Fruit fly (Drosophila melanogaster): ENCODE results near the gene mRF1.

Gene mRF1

dm6 chr2L:13203437-13204137, 16.2 kb upstream of the mRF1 start, which contains the start of gene Pect (continued):
- no peak for TF ChIP-seq rgr (GFP tag; optimal IDR thresholded peaks at IDR 0.05)
- TF ChIP-seq Vsx2 (GFP tag; optimal IDR thresholded peaks at IDR 0.05; ENCODE audit: partially characterized antibody), result no peak
- TF ChIP-seq br (GFP tag; optimal IDR thresholded peaks at IDR 0.05), result no peak
- no peak for TF ChIP-seq Jra (GFP tag; optimal IDR thresholded peaks at IDR 0.05)
- no peak for TF ChIP-seq woc (GFP tag; optimal IDR thresholded peaks at IDR 0.05)
- no peak for TF ChIP-seq Rel (GFP tag; optimal IDR thresholded peaks at IDR 0.05)
- peak; percentile 53 for TF ChIP-seq Rel (tag; optimal IDR thresholded peaks at IDR 0.05)
- TF ChIP-seq Dif (GFP tag; optimal IDR thresholded peaks at IDR 0.05; ENCODE audit: partially characterized antibody), result peak; percentile 51
- no peak for TF ChIP-seq N (GFP tag; optimal IDR thresholded peaks at IDR 0.05)
- TF ChIP-seq sage (GFP tag; optimal IDR thresholded peaks at IDR 0.05), result no peak
- TF ChIP-seq brk (GFP tag; optimal IDR thresholded peaks at IDR 0.05), result no peak

- TF ChIP-seq N (GFP tag; optimal IDR thresholded peaks at IDR 0.05) (no peak), h (GFP tag; optimal IDR thresholded peaks at IDR 0.05) (no peak), CrebA (GFP tag; optimal IDR thresholded peaks at IDR 0.05; ENCODE audit: borderline replicate concordance) (no peak), CG32264 (GFP tag; optimal IDR thresholded peaks at IDR 0.05) (no peak), dsf (GFP tag; optimal IDR thresholded peaks at IDR 0.05; ENCODE audit: borderline replicate concordance) (no peak), dl (GFP tag; optimal IDR thresholded peaks at IDR 0.05; ENCODE audit: insufficient read depth in 1 of 2, partially characterized antibody in 2 of 2) (no peak), fru (GFP tag; optimal IDR thresholded peaks at IDR 0.05) (no peak), Jra (GFP tag; optimal IDR thresholded peaks at IDR 0.05) (no peak), GATAd (GFP tag; optimal IDR thresholded peaks at IDR 0.05) (no peak), dmrt93B (GFP tag; optimal IDR thresholded peaks at IDR 0.05) (no peak), woc (GFP tag; optimal IDR thresholded peaks at IDR 0.05) (no peak), lola (GFP tag; optimal IDR thresholded peaks at IDR 0.05) (no peak)
Observed at dm6 chr2L:13204151-13204550, 15.6 kb upstream of the mRF1 start.

- TF ChIP-seq br (GFP tag; optimal IDR thresholded peaks at IDR 0.05), result peak; percentile 52
- TF ChIP-seq OdsH (GFP tag; optimal IDR thresholded peaks at IDR 0.05), result peak; percentile 21
- TF ChIP-seq HLH106 (tag; optimal IDR thresholded peaks at IDR 0.05), result peak; percentile 22
- no peak for TF ChIP-seq Mio (GFP tag; optimal IDR thresholded peaks at IDR 0.05)
- TF ChIP-seq Rel (GFP tag; optimal IDR thresholded peaks at IDR 0.05), result no peak
- peak; percentile 9 for TF ChIP-seq Rel (tag; optimal IDR thresholded peaks at IDR 0.05)
- no peak for TF ChIP-seq Myc (optimal IDR thresholded peaks at IDR 0.05)
- TF ChIP-seq Vsx2 (GFP tag; optimal IDR thresholded peaks at IDR 0.05; ENCODE audit: partially characterized antibody), result no peak
- no peak for TF ChIP-seq pan (optimal IDR thresholded peaks at IDR 0.05)
- TF ChIP-seq foxo (GFP tag; optimal IDR thresholded peaks at IDR 0.05), result peak in 1 of 2 experiments; percentile 4
- TF ChIP-seq rgr (GFP tag; optimal IDR thresholded peaks at IDR 0.05), result peak; percentile 21
- TF ChIP-seq Sp1 (GFP tag; optimal IDR thresholded peaks at IDR 0.05), result peak; percentile 15
- peak; percentile 70 for TF ChIP-seq h (GFP tag; optimal IDR thresholded peaks at IDR 0.05)
- peak; percentile 58 for TF ChIP-seq Hr83 (GFP tag; optimal IDR thresholded peaks at IDR 0.05; ENCODE audit: poor library complexity, severe bottlenecking)
- TF ChIP-seq fru (GFP tag; optimal IDR thresholded peaks at IDR 0.05), result peak; percentile 21
Observed at dm6 chr2L:13205256-13205655, 14.5 kb upstream of the mRF1 start.

- TF ChIP-seq jim (GFP tag; optimal IDR thresholded peaks at IDR 0.05) (no peak), OdsH (GFP tag; optimal IDR thresholded peaks at IDR 0.05) (peak; percentile 13), rgr (GFP tag; optimal IDR thresholded peaks at IDR 0.05) (peak; percentile 8), Rel (GFP tag; optimal IDR thresholded peaks at IDR 0.05) (no peak), Rel (tag; optimal IDR thresholded peaks at IDR 0.05) (peak; percentile 83), dmrt93B (GFP tag; optimal IDR thresholded peaks at IDR 0.05) (no peak), Hnf4 (GFP tag; optimal IDR thresholded peaks at IDR 0.05) (peak; percentile 22), tai (GFP tag; optimal IDR thresholded peaks at IDR 0.05) (no peak), lola (GFP tag; optimal IDR thresholded peaks at IDR 0.05) (no peak), Hr83 (GFP tag; optimal IDR thresholded peaks at IDR 0.05; ENCODE audit: poor library complexity, severe bottlenecking) (peak; percentile 0), h (GFP tag; optimal IDR thresholded peaks at IDR 0.05) (peak; percentile 42), Hr78 (GFP tag; optimal IDR thresholded peaks at IDR 0.05) (no peak), br (GFP tag; optimal IDR thresholded peaks at IDR 0.05) (peak; percentile 33), Myc (optimal IDR thresholded peaks at IDR 0.05) (no peak), woc (GFP tag; optimal IDR thresholded peaks at IDR 0.05) (no peak), sv (GFP tag; optimal IDR thresholded peaks at IDR 0.05) (no peak)
Observed at dm6 chr2L:13206077-13206668, 13.6 kb upstream of the mRF1 start.
